Worm (Caenorhabditis elegans) whole organism, L2 larva: ENCODE measurements around the gene ZK418.7.

Experiments used
- Y55F3AM.14 ChIP-seq: fragments of 200-800 bp; sonication (Bioruptor generic); optimal IDR thresholded peaks from 2 replicates; lab custom pipeline; 2018; ENCODE audit warnings: mild to moderate bottlenecking, missing genetic modification characterization, missing compliant biosample characterization
- ceh-16 ChIP-seq: fragments of 150-350 bp; optimal IDR thresholded peaks from 2 replicates; lab custom pipeline; 2014; ENCODE audit warnings: missing biosample characterization, missing genetic modification characterization
- fos-1 ChIP-seq: fragments of 150-350 bp; optimal IDR thresholded peaks from 2 replicates; lab custom pipeline; 2014; ENCODE audit warnings: missing biosample characterization, missing genetic modification characterization
- lin-11 ChIP-seq: fragments of 150-350 bp; sonication (generic microtip); optimal IDR thresholded peaks from 2 replicates; lab custom pipeline; 2014; ENCODE audit warnings: missing biosample characterization, missing genetic modification characterization, inconsistent platforms, mixed read lengths
- lin-13 ChIP-seq: fragments of 150-350 bp; optimal IDR thresholded peaks from 2 replicates; lab custom pipeline; 2014; ENCODE audit warnings: missing biosample characterization, missing genetic modification reagents, missing genetic modification characterization
- mab-5 ChIP-seq: fragments of 150-350 bp; optimal IDR thresholded peaks from 2 replicates; lab custom pipeline; 2014; ENCODE audit warnings: missing biosample characterization, missing genetic modification characterization
- nhr-12 ChIP-seq: fragments of 150-350 bp; optimal IDR thresholded peaks from 2 replicates; lab custom pipeline; 2014; ENCODE audit warnings: missing biosample characterization, missing genetic modification characterization
- nhr-237 ChIP-seq: fragments of 150-350 bp; optimal IDR thresholded peaks from 2 replicates; lab custom pipeline; 2014; ENCODE audit warnings: missing biosample characterization, missing genetic modification characterization
- sma-9 ChIP-seq, 2 experiments: fragments of 150-350 bp in 1 of 2; sonication (generic microtip) in 1 of 2; optimal IDR thresholded peaks; 2 replicates each; lab custom pipeline; 2014 to 2016; ENCODE audit warnings: missing genetic modification characterization in 2 of 2, mild to moderate bottlenecking in 1 of 2, missing biosample characterization in 1 of 2, missing compliant biosample characterization in 1 of 2, missing genetic modification reagents in 1 of 2, moderate library complexity in 1 of 2
- ztf-11 ChIP-seq: sonication (generic microtip); optimal IDR thresholded peaks from 2 replicates; lab custom pipeline; 2017; ENCODE audit warnings: missing biosample characterization, missing genetic modification characterization

DNA sequence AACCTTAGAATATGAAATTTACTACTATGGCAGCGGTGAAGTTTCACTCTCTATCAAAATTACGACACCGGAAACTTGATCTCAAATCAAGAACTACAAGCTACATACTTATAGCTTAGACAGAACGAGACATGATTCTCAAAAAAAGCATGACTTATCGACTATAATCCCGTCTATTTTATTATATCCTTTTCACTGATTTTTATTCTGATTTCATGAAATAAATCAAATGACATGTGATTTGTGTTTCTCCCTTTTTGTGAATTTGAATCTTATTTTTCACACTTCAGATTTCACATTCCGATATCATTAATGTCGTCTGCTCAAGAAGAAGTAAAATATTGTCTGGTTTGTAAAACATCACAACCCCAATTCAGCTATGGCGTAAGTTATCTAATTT is 19.4 kb upstream of the ZK418.7 start, which contains the start of gene ZK418.11:
- TF ChIP-seq fos-1 (no peak), lin-13 (GFP tag; lab: Kevin White, UChicago) (no peak), ztf-11 (tag; lab: Kevin White, UChicago) (no peak), nhr-12 (tag; lab: Kevin White, UChicago) (no peak), lin-11 (no peak), mab-5 (tag; lab: Kevin White, UChicago) (no peak), nhr-237 (no peak), ceh-16 (tag; lab: Kevin White, UChicago) (no peak), sma-9 (GFP tag; optimal IDR thresholded peaks at IDR 0.05; lab: Kevin White, UChicago) (no peak), sma-9 (tag; optimal IDR thresholded peaks at IDR 0.05; lab: Kevin White, UChicago) (no peak), Y55F3AM.14 (GFP tag; lab: Kevin White, UChicago) (no peak)
